Worm (Caenorhabditis elegans) whole organism, L4 larva: ENCODE data around the gene F11D5.5.

Experiments
- F10B5.3 ChIP-seq: sonication (generic microtip); optimal IDR thresholded peaks from 2 replicates; lab custom pipeline; 2016; ENCODE audit warnings: mild to moderate bottlenecking, missing genetic modification characterization, missing compliant biosample characterization
- F26F4.8 ChIP-seq: fragments of 200-800 bp; sonication (Bioruptor generic); conservative IDR thresholded peaks from 2 replicates; pipeline ENCODE4 v1.3.6; 2022; ENCODE audit warnings: missing genetic modification characterization, missing compliant biosample characterization
- R02D3.7 ChIP-seq: fragments of 150-350 bp; sonication (generic microtip); optimal IDR thresholded peaks from 3 replicates; lab custom pipeline; 2014; ENCODE audit warnings: missing biosample characterization, missing genetic modification characterization
- T20F7.1 ChIP-seq: fragments of 200-800 bp; sonication (Bioruptor generic); optimal IDR thresholded peaks from 2 replicates; lab custom pipeline; 2018; ENCODE audit warnings: mild to moderate bottlenecking, missing genetic modification characterization, missing compliant biosample characterization
- Y5F2A.4 ChIP-seq: fragments of 200-800 bp; sonication (Bioruptor generic); optimal IDR thresholded peaks from 2 replicates; lab custom pipeline; 2018; ENCODE audit warnings: mild to moderate bottlenecking, missing genetic modification characterization, missing compliant biosample characterization
- ZK546.5 ChIP-seq, 2 experiments: sonication (generic microtip); optimal IDR thresholded peaks; 2 replicates each; lab custom pipeline; 2017; ENCODE audit warnings: missing biosample characterization in 2 of 2, missing genetic modification characterization in 2 of 2
- arid-1 ChIP-seq: fragments of 200-800 bp; sonication (Bioruptor generic); conservative IDR thresholded peaks from 2 replicates; pipeline ENCODE4 v1.3.6; 2022; ENCODE audit warnings: missing genetic modification reagents, missing genetic modification characterization, missing compliant biosample characterization
- attf-4 ChIP-seq: sonication (generic microtip); optimal IDR thresholded peaks from 3 replicates; lab custom pipeline; 2017; ENCODE audit warnings: missing biosample characterization, missing genetic modification characterization
- ceh-20 ChIP-seq: fragments of 200-800 bp; sonication (Bioruptor generic); IDR thresholded peaks from 2 replicates; pipeline ENCODE4 v1.3.6; 2022; ENCODE audit warnings: missing genetic modification reagents, missing genetic modification characterization, missing compliant biosample characterization
- daf-16 ChIP-seq, 3 experiments: sonication (generic microtip); optimal IDR thresholded peaks; 2 replicates each; lab custom pipeline; 2016 to 2017; ENCODE audit warnings: missing genetic modification characterization in 3 of 3, missing genetic modification reagents in 3 of 3, mild to moderate bottlenecking in 2 of 3, missing compliant biosample characterization in 2 of 3, missing biosample characterization in 1 of 3, moderate library complexity in 1 of 3
- daf-19 ChIP-seq: fragments of 200-800 bp; sonication (Bioruptor generic); conservative IDR thresholded peaks from 2 replicates; pipeline ENCODE4 v1.3.6; 2022; ENCODE audit warnings: missing genetic modification characterization, missing compliant biosample characterization
- dmd-6 ChIP-seq: fragments of 200-800 bp; sonication (Bioruptor generic); IDR thresholded peaks from 2 replicates; pipeline ENCODE4 v1.3.6; 2022; ENCODE audit warnings: missing genetic modification reagents, missing genetic modification characterization, missing compliant biosample characterization
- dmd-8 ChIP-seq: fragments of 200-800 bp; sonication (Bioruptor generic); IDR thresholded peaks from 2 replicates; pipeline ENCODE4 v1.3.6; 2022; ENCODE audit warnings: missing genetic modification characterization, missing compliant biosample characterization
- duxl-1 ChIP-seq: sonication (generic microtip); optimal IDR thresholded peaks from 2 replicates; lab custom pipeline; 2016; ENCODE audit warnings: mild to moderate bottlenecking, missing genetic modification characterization, moderate library complexity, missing compliant biosample characterization; ENCODE audit not compliant: poor library complexity
- dve-1 ChIP-seq: sonication (generic microtip); optimal IDR thresholded peaks from 2 replicates; lab custom pipeline; 2017; ENCODE audit warnings: antibody characterized with exemption, mild to moderate bottlenecking, missing genetic modification characterization, missing compliant biosample characterization; ENCODE audit not compliant: insufficient read depth
- egl-27 ChIP-seq: sonication (generic microtip); optimal IDR thresholded peaks from 3 replicates; lab custom pipeline; 2017; ENCODE audit warnings: missing biosample characterization, missing genetic modification reagents, missing genetic modification characterization
- gei-8 ChIP-seq: fragments of 200-800 bp; sonication (Bioruptor generic); optimal IDR thresholded peaks from 2 replicates; lab custom pipeline; 2018; ENCODE audit warnings: mild to moderate bottlenecking, missing genetic modification characterization, missing compliant biosample characterization
- hlh-11 ChIP-seq: fragments of 200-800 bp; sonication (Bioruptor generic); optimal IDR thresholded peaks from 2 replicates; lab custom pipeline; 2018; ENCODE audit warnings: mild to moderate bottlenecking, missing genetic modification characterization, missing compliant biosample characterization
- jun-1 ChIP-seq: fragments of 150-350 bp; optimal IDR thresholded peaks from 2 replicates; lab custom pipeline; 2014; ENCODE audit warnings: missing biosample characterization, missing genetic modification reagents, missing genetic modification characterization
- lim-7 ChIP-seq: fragments of 200-800 bp; sonication (Bioruptor generic); IDR thresholded peaks from 2 replicates; pipeline ENCODE4 v1.3.6; 2022; ENCODE audit warnings: missing genetic modification characterization, missing compliant biosample characterization
- lin-1 ChIP-seq: fragments of 200-800 bp; sonication (Bioruptor generic); IDR thresholded peaks from 2 replicates; pipeline ENCODE4 v1.3.6; 2022; ENCODE audit warnings: missing genetic modification reagents, missing genetic modification characterization, missing compliant biosample characterization
- lin-13 ChIP-seq: fragments of 150-350 bp; optimal IDR thresholded peaks from 2 replicates; lab custom pipeline; 2014; ENCODE audit warnings: missing biosample characterization, missing genetic modification reagents, missing genetic modification characterization
- lin-39 ChIP-seq: fragments of 150-350 bp; optimal IDR thresholded peaks from 2 replicates; lab custom pipeline; 2014; ENCODE audit warnings: missing biosample characterization, missing genetic modification reagents, missing genetic modification characterization
- lir-3 ChIP-seq: sonication (generic microtip); optimal IDR thresholded peaks from 2 replicates; lab custom pipeline; 2016; ENCODE audit warnings: mild to moderate bottlenecking, missing genetic modification characterization, missing compliant biosample characterization
- madf-5 ChIP-seq, 2 experiments: fragments of 200-800 bp; sonication (Bioruptor generic); IDR thresholded peaks; 2 replicates each; pipeline ENCODE4 v1.3.6; 2022; ENCODE audit warnings: missing compliant biosample characterization in 2 of 2, missing genetic modification characterization in 2 of 2
- nhr-11 ChIP-seq: fragments of 150-350 bp; optimal IDR thresholded peaks from 2 replicates; lab custom pipeline; 2014; ENCODE audit warnings: missing biosample characterization, missing genetic modification characterization
- nhr-111 ChIP-seq: fragments of 200-800 bp; sonication (Bioruptor generic); optimal IDR thresholded peaks from 2 replicates; lab custom pipeline; 2018; ENCODE audit warnings: mild to moderate bottlenecking, missing genetic modification characterization, missing compliant biosample characterization
- nhr-237 ChIP-seq: sonication (generic microtip); optimal IDR thresholded peaks from 2 replicates; lab custom pipeline; 2017; ENCODE audit warnings: missing biosample characterization, missing genetic modification characterization
- nhr-28 ChIP-seq: fragments of 150-350 bp; optimal IDR thresholded peaks from 2 replicates; lab custom pipeline; 2014; ENCODE audit warnings: missing biosample characterization, missing genetic modification characterization
- nhr-48 ChIP-seq: sonication (generic microtip); optimal IDR thresholded peaks from 2 replicates; lab custom pipeline; 2016; ENCODE audit warnings: mild to moderate bottlenecking, missing genetic modification characterization, missing compliant biosample characterization
- nhr-77 ChIP-seq: fragments of 150-350 bp; optimal IDR thresholded peaks from 2 replicates; lab custom pipeline; 2014; ENCODE audit warnings: missing biosample characterization, missing genetic modification characterization
- php-3 ChIP-seq: fragments of 200-800 bp; sonication (Bioruptor generic); IDR thresholded peaks from 2 replicates; pipeline ENCODE4 v1.3.6; 2022; ENCODE audit warnings: missing genetic modification reagents, missing genetic modification characterization, missing compliant biosample characterization
- pqm-1 ChIP-seq: sonication (generic microtip); optimal IDR thresholded peaks from 2 replicates; lab custom pipeline; 2017; ENCODE audit warnings: missing biosample characterization, missing genetic modification characterization
- snpc-1.2 ChIP-seq: fragments of 200-800 bp; sonication (Bioruptor generic); IDR thresholded peaks from 2 replicates; pipeline ENCODE4 v1.3.6; 2022; ENCODE audit warnings: missing genetic modification reagents, missing genetic modification characterization, missing compliant biosample characterization
- unc-62 ChIP-seq, 3 experiments: fragments of 150-350 bp in 1 of 3; sonication (generic microtip); optimal IDR thresholded peaks in 2 of 3; peaks in 1 of 3; 1 replicate in 1 of 3; 2 replicates in 2 of 3; lab custom pipeline; 2014 to 2017; ENCODE audit warnings: missing biosample characterization in 3 of 3, missing genetic modification characterization in 3 of 3, missing genetic modification reagents in 3 of 3, missing genotype in 1 of 3
- zag-1 ChIP-seq: fragments of 150-350 bp; optimal IDR thresholded peaks from 2 replicates; lab custom pipeline; 2014; ENCODE audit warnings: missing biosample characterization, missing genetic modification characterization
- zfp-2 ChIP-seq: sonication (generic microtip); optimal IDR thresholded peaks from 2 replicates; lab custom pipeline; 2016; ENCODE audit warnings: mild to moderate bottlenecking, missing genetic modification characterization, missing compliant biosample characterization
- ztf-11 ChIP-seq: fragments of 150-350 bp; optimal IDR thresholded peaks from 2 replicates; lab custom pipeline; 2014; ENCODE audit warnings: missing biosample characterization, missing genetic modification characterization

The F11D5.5 gene

ce11 chrX:3332824-3333223 lies 31.0 kb downstream of the F11D5.5 start, which contains the start of gene F11D5.1:
TSS of gene F11D5.1 (plus strand) at chrX:3333124.
- TF ChIP-seq Y5F2A.4 (GFP tag; lab: Kevin White, UChicago) (no peak), lir-3 (tag; lab: Kevin White, UChicago) (no peak), madf-5 (GFP tag; IDR thresholded peaks at IDR 0.05; lab: Robert Waterston, UW) (no peak), ceh-20 (GFP tag; lab: Robert Waterston, UW) (no peak), nhr-111 (no peak), lin-13 (GFP tag; lab: Kevin White, UChicago) (no peak), attf-4 (no peak), zfp-2 (tag; lab: Kevin White, UChicago) (no peak), gei-8 (GFP tag; lab: Kevin White, UChicago) (no peak), lin-1 (GFP tag; lab: Robert Waterston, UW) (no peak)

DNA sequence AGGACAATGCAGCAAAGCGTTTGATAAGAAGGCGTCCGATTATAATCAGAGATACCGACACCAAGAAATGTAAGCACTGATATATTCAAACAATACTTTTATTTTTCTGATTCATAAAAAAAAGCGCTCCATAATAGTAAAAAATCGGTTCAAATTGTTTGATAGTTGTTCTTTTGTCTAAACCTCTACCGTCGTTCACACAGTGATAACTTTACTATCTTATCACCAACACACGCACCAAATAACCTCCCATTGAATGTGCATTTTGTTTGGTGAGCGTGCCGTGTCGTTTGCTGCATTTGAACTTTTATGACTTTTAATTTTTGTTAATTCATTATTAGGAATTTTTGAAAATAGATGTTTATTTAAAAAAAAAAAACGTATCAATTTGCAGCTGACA lies 32.2 kb downstream of the F11D5.5 start:
- TF ChIP-seq F26F4.8, result no peak
- no peak for TF ChIP-seq duxl-1 (tag; lab: Kevin White, UChicago)
- TF ChIP-seq php-3 (GFP tag; lab: Robert Waterston, UW), result peak; percentile 78
- TF ChIP-seq hlh-11, result peak; percentile 63
- no peak for TF ChIP-seq jun-1 (tag; lab: Kevin White, UChicago)
- TF ChIP-seq F10B5.3 (tag; lab: Kevin White, UChicago), result no peak
- TF ChIP-seq nhr-11 (tag; lab: Kevin White, UChicago), result no peak
- no peak for TF ChIP-seq ZK546.5 (tag; optimal IDR thresholded peaks at IDR 0.05; lab: Kevin White, UChicago)
- TF ChIP-seq Y5F2A.4 (GFP tag; lab: Kevin White, UChicago), result no peak
- TF ChIP-seq pqm-1 (tag; lab: Kevin White, UChicago), result peak; percentile 92
- TF ChIP-seq nhr-237 (tag; lab: Kevin White, UChicago), result no peak
- peak in 1 of 2 experiments; percentile 44 for TF ChIP-seq unc-62 (GFP tag; optimal IDR thresholded peaks at IDR 0.05 in 1 of 2; lab: Kevin White, UChicago)
- no peak for TF ChIP-seq unc-62 (tag; optimal IDR thresholded peaks at IDR 0.05; lab: Kevin White, UChicago)
- TF ChIP-seq nhr-28 (tag; lab: Kevin White, UChicago), result peak; percentile 78
- TF ChIP-seq snpc-1.2 (GFP tag; lab: Robert Waterston, UW), result no peak
- TF ChIP-seq ztf-11 (tag; lab: Kevin White, UChicago), result no peak
- TF ChIP-seq zag-1 (tag; lab: Kevin White, UChicago), result no peak
- peak; percentile 66 for TF ChIP-seq dmd-6
- peak; percentile 61 for TF ChIP-seq dve-1 (tag; lab: Kevin White, UChicago)
- no peak for TF ChIP-seq T20F7.1
- TF ChIP-seq nhr-48, result peak; percentile 17
- peak; percentile 22 for TF ChIP-seq nhr-77 (tag; lab: Kevin White, UChicago)
- TF ChIP-seq daf-16 (GFP tag; optimal IDR thresholded peaks at IDR 0.05; lab: Kevin White, UChicago), result no peak
- peak; percentile 52 for TF ChIP-seq daf-16 (tag; optimal IDR thresholded peaks at IDR 0.05; lab: Kevin White, UChicago)
- no peak for TF ChIP-seq lin-39

- no peak for TF ChIP-seq jun-1 (tag; lab: Kevin White, UChicago)
- no peak for TF ChIP-seq lin-13 (GFP tag; lab: Kevin White, UChicago)
- TF ChIP-seq dve-1 (tag; lab: Kevin White, UChicago), result no peak
- TF ChIP-seq ztf-11 (tag; lab: Kevin White, UChicago), result no peak
- TF ChIP-seq R02D3.7 (tag; lab: Kevin White, UChicago), result no peak
- TF ChIP-seq arid-1, result no peak
- no peak for TF ChIP-seq daf-19 (GFP tag; lab: Robert Waterston, UW)
- no peak for TF ChIP-seq egl-27 (tag; lab: Kevin White, UChicago)
- no peak for TF ChIP-seq dmd-8
- TF ChIP-seq lim-7 (GFP tag; lab: Robert Waterston, UW), result no peak
Measured at ce11 chrX:3339882-3340281, 38.0 kb downstream of the F11D5.5 start.
